Fruit fly (Drosophila melanogaster) whole organism, embryonic: ENCODE results near the gene CG46313.

Experiments used
- CG10209 ChIP-seq: fragments of 200-800 bp; sonication (Bioruptor generic); optimal IDR thresholded peaks from 3 replicates; lab custom pipeline; 2017; ENCODE audit warnings: missing biosample characterization, mild to moderate bottlenecking, missing genetic modification characterization, missing genetic modification reagents
- CG10267 ChIP-seq: fragments of 200-800 bp; sonication (Bioruptor generic); optimal IDR thresholded peaks from 2 replicates; lab custom pipeline; 2018; ENCODE audit warnings: missing biosample characterization, mild to moderate bottlenecking, missing genetic modification characterization, moderate library complexity
- CG10979 ChIP-seq: fragments of 200-800 bp; sonication (Bioruptor generic); optimal IDR thresholded peaks from 2 replicates; lab custom pipeline; 2018; ENCODE audit warnings: missing biosample characterization, mild to moderate bottlenecking, missing genetic modification characterization, moderate library complexity
- CG11093 ChIP-seq: fragments of 200-800 bp; sonication (Bioruptor generic); IDR thresholded peaks from 3 replicates; pipeline ENCODE4 v1.3.6; 2022; ENCODE audit warnings: missing biosample characterization, missing genetic modification characterization
- CG13287 ChIP-seq: fragments of 200-800 bp; sonication (Bioruptor generic); IDR thresholded peaks from 2 replicates; pipeline ENCODE4 v1.3.6; 2022; ENCODE audit warnings: missing biosample characterization, missing genetic modification characterization; ENCODE audit not compliant: partially characterized antibody
- CG13894 ChIP-seq: fragments of 200-800 bp; sonication (Bioruptor generic); optimal IDR thresholded peaks from 3 replicates; lab custom pipeline; 2018; ENCODE audit warnings: missing biosample characterization, mild to moderate bottlenecking, missing genetic modification characterization, moderate library complexity
- CG15514 ChIP-seq: fragments of 200-800 bp; sonication (Bioruptor generic); optimal IDR thresholded peaks from 3 replicates; lab custom pipeline; 2017; ENCODE audit warnings: missing biosample characterization, missing genetic modification characterization, mild to moderate bottlenecking, moderate library complexity, missing genetic modification reagents
- CG16779 ChIP-seq: fragments of 200-800 bp; sonication (Bioruptor generic); IDR thresholded peaks from 2 replicates; pipeline ENCODE4 v1.3.6; 2022; ENCODE audit warnings: missing biosample characterization, missing genetic modification characterization
- CG2202 ChIP-seq: fragments of 200-800 bp; sonication (Bioruptor generic); optimal IDR thresholded peaks from 2 replicates; lab custom pipeline; 2018; ENCODE audit warnings: missing biosample characterization, mild to moderate bottlenecking, missing genetic modification characterization
- CG34224 ChIP-seq: fragments of 200-800 bp; sonication (Bioruptor generic); IDR thresholded peaks from 3 replicates; pipeline ENCODE4 v1.3.6; 2022; ENCODE audit warnings: missing biosample characterization, missing genetic modification characterization; ENCODE audit not compliant: partially characterized antibody
- CG42726 ChIP-seq: fragments of 200-800 bp; sonication (Bioruptor generic); IDR thresholded peaks from 2 replicates; pipeline ENCODE4 v1.3.6; 2022; ENCODE audit warnings: missing biosample characterization, missing genetic modification characterization; ENCODE audit not compliant: partially characterized antibody
- CG6654 ChIP-seq: fragments of 200-800 bp; sonication (Bioruptor generic); optimal IDR thresholded peaks from 2 replicates; lab custom pipeline; 2017; ENCODE audit warnings: missing biosample characterization, mild to moderate bottlenecking, missing genetic modification characterization
- CG6854 ChIP-seq: fragments of 200-800 bp; sonication (Bioruptor generic); optimal IDR thresholded peaks from 3 replicates; lab custom pipeline; 2017; ENCODE audit warnings: missing biosample characterization, mild to moderate bottlenecking, missing genetic modification characterization
- CG8388 ChIP-seq: fragments of 200-800 bp; sonication (Bioruptor generic); optimal IDR thresholded peaks from 2 replicates; lab custom pipeline; 2019; ENCODE audit warnings: missing biosample characterization, mild to moderate bottlenecking, missing genetic modification characterization, moderate library complexity
- CG8944 ChIP-seq: fragments of 200-800 bp; sonication (Bioruptor generic); optimal IDR thresholded peaks from 3 replicates; lab custom pipeline; 2016; ENCODE audit warnings: missing biosample characterization, missing genetic modification characterization
- Doc2 ChIP-seq: fragments of 200-800 bp; sonication (Bioruptor generic); IDR thresholded peaks from 2 replicates; pipeline ENCODE4 v1.3.6; 2022; ENCODE audit warnings: missing biosample characterization, missing genetic modification characterization
- E2f2 ChIP-seq: fragments of 200-800 bp; sonication (Bioruptor generic); IDR thresholded peaks from 2 replicates; pipeline ENCODE4 v1.3.6; 2022; ENCODE audit warnings: missing biosample characterization, missing genetic modification characterization
- Eip74EF ChIP-seq, 2 experiments: fragments of 200-800 bp in 1 of 2; fragments of >200 bp in 1 of 2; sonication (Bioruptor generic) in 1 of 2; optimal IDR thresholded peaks; 2 replicates each; lab custom pipeline; 2017 to 2019; ENCODE audit warnings: missing biosample characterization in 2 of 2, missing genetic modification characterization in 2 of 2, mild to moderate bottlenecking in 1 of 2, moderate library complexity in 1 of 2
- Ets97D ChIP-seq: fragments of 200-800 bp; sonication (Bioruptor generic); optimal IDR thresholded peaks from 3 replicates; lab custom pipeline; 2016; ENCODE audit warnings: missing biosample characterization, missing genetic modification characterization
- Fer1 ChIP-seq: fragments of 200-800 bp; sonication (Bioruptor generic); optimal IDR thresholded peaks from 2 replicates; lab custom pipeline; 2017; ENCODE audit warnings: missing biosample characterization, mild to moderate bottlenecking, missing genetic modification characterization
- HLH3B ChIP-seq: fragments of 200-800 bp; sonication (Bioruptor generic); IDR thresholded peaks from 2 replicates; pipeline ENCODE4 v1.3.6; 2022; ENCODE audit warnings: missing biosample characterization, missing genetic modification characterization
- Lim3 ChIP-seq: fragments of 200-800 bp; sonication (Bioruptor generic); IDR thresholded peaks from 2 replicates; pipeline ENCODE4 v1.3.6; 2022; ENCODE audit warnings: missing biosample characterization, missing genetic modification characterization
- Med ChIP-seq: fragments of 200-800 bp; sonication (Bioruptor generic); peaks from one replicate; lab custom pipeline; 2016; ENCODE audit warnings: missing biosample characterization, missing genetic modification characterization, mild to moderate bottlenecking, inconsistent platforms, moderate library complexity
- Scr ChIP-seq: fragments of 200-800 bp; sonication (Bioruptor generic); IDR thresholded peaks from 2 replicates; pipeline ENCODE4 v1.3.6; 2022; ENCODE audit warnings: missing biosample characterization, missing genetic modification characterization; ENCODE audit not compliant: partially characterized antibody
- Sin3A ChIP-seq: fragments of >200 bp; optimal IDR thresholded peaks from 2 replicates; lab custom pipeline; 2018
- Vsx1 ChIP-seq: fragments of 200-800 bp; sonication (Bioruptor generic); optimal IDR thresholded peaks from 2 replicates; lab custom pipeline; 2017; ENCODE audit warnings: missing biosample characterization, mild to moderate bottlenecking, missing genetic modification characterization, missing genetic modification reagents
- chinmo ChIP-seq: fragments of 200-800 bp; sonication (Bioruptor generic); IDR thresholded peaks from 4 replicates; pipeline ENCODE4 v1.3.6; 2022; ENCODE audit warnings: missing biosample characterization, missing genetic modification characterization; ENCODE audit not compliant: partially characterized antibody
- corto ChIP-seq: fragments of 200-800 bp; sonication (Bioruptor generic); optimal IDR thresholded peaks from 2 replicates; lab custom pipeline; 2016; ENCODE audit warnings: missing biosample characterization, mild to moderate bottlenecking, missing genetic modification characterization, moderate library complexity
- da ChIP-seq: fragments of 200-800 bp; sonication (Bioruptor generic); optimal IDR thresholded peaks from 2 replicates; lab custom pipeline; 2016; ENCODE audit warnings: missing biosample characterization, missing genetic modification characterization
- dan ChIP-seq: fragments of 200-800 bp; sonication (Bioruptor generic); IDR thresholded peaks from 2 replicates; pipeline ENCODE4 v1.3.6; 2022; ENCODE audit warnings: missing biosample characterization, missing genetic modification characterization
- exex ChIP-seq: fragments of 200-800 bp; sonication (Bioruptor generic); optimal IDR thresholded peaks from 4 replicates; lab custom pipeline; 2018; ENCODE audit warnings: missing biosample characterization, mild to moderate bottlenecking, missing genetic modification characterization, moderate library complexity
- fd102C ChIP-seq: fragments of 200-800 bp; sonication (Bioruptor generic); optimal IDR thresholded peaks from 2 replicates; lab custom pipeline; 2018; ENCODE audit warnings: missing biosample characterization, mild to moderate bottlenecking, missing genetic modification characterization, moderate library complexity
- grau ChIP-seq: fragments of 200-800 bp; optimal IDR thresholded peaks from 3 replicates; lab custom pipeline; 2019; ENCODE audit warnings: missing biosample characterization, mild to moderate bottlenecking, missing genetic modification characterization, moderate library complexity
- gro ChIP-seq: fragments of 200-800 bp; sonication (Bioruptor generic); optimal IDR thresholded peaks from 2 replicates; lab custom pipeline; 2016; ENCODE audit warnings: missing biosample characterization, missing genetic modification characterization
- hbn ChIP-seq: fragments of 200-800 bp; sonication (Bioruptor generic); IDR thresholded peaks from 2 replicates; pipeline ENCODE4 v1.3.6; 2022; ENCODE audit warnings: missing biosample characterization, missing genetic modification characterization; ENCODE audit not compliant: partially characterized antibody
- hkb ChIP-seq, 2 experiments: fragments of 200-800 bp in 1 of 2; fragments of >200 bp in 1 of 2; sonication (Bioruptor generic) in 1 of 2; IDR thresholded peaks in 1 of 2; optimal IDR thresholded peaks in 1 of 2; 2 replicates each; pipeline versions ENCODE4 v1.3.6 to Lab custom; 2017 to 2022; ENCODE audit warnings: missing biosample characterization in 1 of 2, missing genetic modification characterization in 1 of 2
- inv ChIP-seq: fragments of 200-800 bp; sonication (Bioruptor generic); IDR thresholded peaks from 2 replicates; pipeline ENCODE4 v1.3.6; 2022; ENCODE audit warnings: missing biosample characterization, missing genetic modification characterization; ENCODE audit not compliant: partially characterized antibody
- lbe ChIP-seq: fragments of 200-800 bp; sonication (Bioruptor generic); optimal IDR thresholded peaks from 2 replicates; lab custom pipeline; 2016; ENCODE audit warnings: missing biosample characterization, mild to moderate bottlenecking, missing genetic modification characterization
- lilli ChIP-seq: fragments of 200-800 bp; sonication (Bioruptor generic); optimal IDR thresholded peaks from 3 replicates; lab custom pipeline; 2016; ENCODE audit warnings: missing biosample characterization, missing genetic modification characterization
- lov ChIP-seq, 2 experiments: fragments of 200-800 bp in 1 of 2; fragments of >200 bp in 1 of 2; sonication (Bioruptor generic) in 1 of 2; IDR thresholded peaks in 1 of 2; optimal IDR thresholded peaks in 1 of 2; 2 replicates in 1 of 2; 3 replicates in 1 of 2; pipeline versions ENCODE4 v1.3.6 to Lab custom; 2017 to 2022; ENCODE audit warnings: missing biosample characterization in 1 of 2, missing genetic modification characterization in 1 of 2
- nom ChIP-seq: fragments of 200-800 bp; sonication (Bioruptor generic); optimal IDR thresholded peaks from 2 replicates; lab custom pipeline; 2017; ENCODE audit warnings: missing biosample characterization, missing genetic modification characterization, mild to moderate bottlenecking, moderate library complexity, missing genetic modification reagents
- run ChIP-seq: fragments of 200-800 bp; sonication (Bioruptor generic); optimal IDR thresholded peaks from 3 replicates; lab custom pipeline; 2018; ENCODE audit warnings: missing biosample characterization, mild to moderate bottlenecking, missing genetic modification characterization
- scrt ChIP-seq: fragments of 200-800 bp; sonication (Bioruptor generic); optimal IDR thresholded peaks from 2 replicates; lab custom pipeline; 2018; ENCODE audit warnings: missing biosample characterization, mild to moderate bottlenecking, missing genetic modification characterization, moderate library complexity
- sna ChIP-seq: fragments of 200-800 bp; sonication (Bioruptor generic); IDR thresholded peaks from 2 replicates; pipeline ENCODE4 v1.3.6; 2022; ENCODE audit warnings: missing biosample characterization, missing genetic modification characterization; ENCODE audit not compliant: partially characterized antibody
- stc ChIP-seq: fragments of 200-800 bp; sonication (Bioruptor generic); IDR thresholded peaks from 2 replicates; pipeline ENCODE4 v1.3.6; 2022; ENCODE audit warnings: missing biosample characterization, missing genetic modification characterization
- unpg ChIP-seq: fragments of 200-800 bp; sonication (Bioruptor generic); optimal IDR thresholded peaks from 3 replicates; lab custom pipeline; 2018; ENCODE audit warnings: missing biosample characterization, mild to moderate bottlenecking, missing genetic modification characterization, moderate library complexity
- zf30C ChIP-seq: fragments of 200-800 bp; sonication (Bioruptor generic); optimal IDR thresholded peaks from 3 replicates; lab custom pipeline; 2018; ENCODE audit warnings: missing biosample characterization, mild to moderate bottlenecking, missing genetic modification characterization

Gene CG46313

dm6 chr3R:26947296-26947880 is 31.0 kb upstream of the CG46313 start, which contains the start of gene Spag1 (continued):
- no peak for TF ChIP-seq CG11093 (GFP tag; lab: Robert Waterston, UW)
- no peak for TF ChIP-seq grau (tag; lab: Kevin White, UChicago)
- peak; percentile 66 for TF ChIP-seq Fer1 (GFP tag; lab: Kevin White, UChicago)
- no peak for TF ChIP-seq lov (optimal IDR thresholded peaks at IDR 0.05; lab: Kevin White, UChicago)
- TF ChIP-seq lov (GFP tag; IDR thresholded peaks at IDR 0.05; lab: Robert Waterston, UW): no peak
- peak; percentile 30 for TF ChIP-seq unpg (GFP tag; lab: Kevin White, UChicago)
- peak; percentile 43; the same call in 1 of the 2 replicates for TF ChIP-seq hbn (GFP tag; lab: Robert Waterston, UW)
- TF ChIP-seq CG10267 (tag; lab: Kevin White, UChicago): peak; percentile 28
- TF ChIP-seq CG15514 (GFP tag; lab: Kevin White, UChicago): no peak
- no peak for TF ChIP-seq lilli
- TF ChIP-seq gro (GFP tag; lab: Kevin White, UChicago): peak; percentile 1
- TF ChIP-seq exex (tag; lab: Kevin White, UChicago): peak; percentile 61
- TF ChIP-seq Eip74EF (GFP tag; optimal IDR thresholded peaks at IDR 0.05; lab: Kevin White, UChicago): peak in 1 of 2 experiments; percentile 72
- TF ChIP-seq CG42726: peak; percentile 85; the same call in 1 of the 2 replicates
- TF ChIP-seq Med (GFP tag; lab: Kevin White, UChicago): peak; percentile 51
- peak; percentile 14 for TF ChIP-seq CG8388 (GFP tag; lab: Kevin White, UChicago)
- TF ChIP-seq E2f2 (GFP tag; lab: Robert Waterston, UW): peak; percentile 31; the same call in 1 of the 2 replicates
- peak; percentile 96 for TF ChIP-seq nom
- peak; percentile 43 for TF ChIP-seq CG6854 (GFP tag; lab: Kevin White, UChicago)
- no peak for TF ChIP-seq CG6654 (GFP tag; lab: Kevin White, UChicago)
- peak; percentile 55 for TF ChIP-seq corto
- TF ChIP-seq CG16779: no peak
- TF ChIP-seq CG2202: no peak
- TF ChIP-seq da (GFP tag; lab: Kevin White, UChicago): no peak
- peak; percentile 35; the same call in 1 of the 2 replicates for TF ChIP-seq inv (GFP tag; lab: Robert Waterston, UW)
- TF ChIP-seq hkb (optimal IDR thresholded peaks at IDR 0.05; lab: Kevin White, UChicago): no peak
- no peak for TF ChIP-seq hkb (GFP tag; IDR thresholded peaks at IDR 0.05; lab: Robert Waterston, UW)
- TF ChIP-seq Doc2: no peak
- no peak for TF ChIP-seq dan (GFP tag; lab: Robert Waterston, UW)
- peak; percentile 77 for TF ChIP-seq Scr (GFP tag; lab: Robert Waterston, UW)
- no peak for TF ChIP-seq zf30C (GFP tag; lab: Kevin White, UChicago)
- peak; percentile 0 for TF ChIP-seq fd102C (GFP tag; lab: Kevin White, UChicago)
- no peak for TF ChIP-seq run (tag; lab: Kevin White, UChicago)
- no peak for TF ChIP-seq Ets97D
- peak; percentile 9 for TF ChIP-seq Vsx1 (GFP tag; lab: Kevin White, UChicago)
- no peak for TF ChIP-seq Sin3A (lab: Kevin White, UChicago)
- TF ChIP-seq sna: peak; percentile 65
- TF ChIP-seq stc (GFP tag; lab: Robert Waterston, UW): peak; percentile 7; the same call in 1 of the 2 replicates
- peak; percentile 13 for TF ChIP-seq scrt (GFP tag; lab: Kevin White, UChicago)
- TF ChIP-seq CG10979 (tag; lab: Kevin White, UChicago): peak; percentile 6
- peak; percentile 82 for TF ChIP-seq CG34224 (GFP tag; lab: Robert Waterston, UW)
- peak; percentile 67 for TF ChIP-seq CG13287 (GFP tag; lab: Robert Waterston, UW)
- TF ChIP-seq CG13894: no peak
- TF ChIP-seq Lim3 (GFP tag; lab: Robert Waterston, UW): no peak
- TF ChIP-seq CG10209: no peak
- peak; percentile 72; the same call in 1 of the 4 replicates for TF ChIP-seq chinmo
- no peak for TF ChIP-seq HLH3B (GFP tag; lab: Robert Waterston, UW)
- no peak for TF ChIP-seq CG8944
- TF ChIP-seq lbe (GFP tag; lab: Kevin White, UChicago): peak; percentile 64
